Worm (Caenorhabditis elegans): Measurements from ENCODE around the gene K12H6.2.

ce11 chrII:2780804-2781203 lies 34.5 kb downstream of the K12H6.2 start:
- TF ChIP-seq skn-1 (tag; optimal IDR thresholded peaks at IDR 0.05) (no peak), unc-130 (GFP tag; optimal IDR thresholded peaks at IDR 0.05) (no peak), ceh-20 (GFP tag; IDR thresholded peaks at IDR 0.05) (no peak), unc-39 (tag; optimal IDR thresholded peaks at IDR 0.05) (no peak), fos-1 (tag; optimal IDR thresholded peaks at IDR 0.05) (no peak), lin-13 (GFP tag; optimal IDR thresholded peaks at IDR 0.05) (no peak), pqm-1 (tag; optimal IDR thresholded peaks at IDR 0.05) (no peak), F10B5.3 (tag; optimal IDR thresholded peaks at IDR 0.05) (no peak), unc-62 (GFP tag; optimal IDR thresholded peaks at IDR 0.05 in 1 of 2) (peak in 1 of 2 experiments; percentile 56), unc-62 (tag; optimal IDR thresholded peaks at IDR 0.05) (no peak), aha-1 (tag) (no peak), daf-19 (GFP tag; conservative IDR thresholded peaks at IDR 0.05) (no peak), set-16 (GFP tag; IDR thresholded peaks at IDR 0.05) (peak; percentile 50; the same call in 1 of the 2 replicates), nhr-6 (tag; optimal IDR thresholded peaks at IDR 0.05) (no peak)
